Fruit fly (Drosophila melanogaster) whole organism, wandering third instar larva: Measurements from ENCODE around the gene CG18258.

ENCODE experiments used
- Abd-B ChIP-seq: fragments of >200 bp; optimal IDR thresholded peaks from 2 replicates; lab custom pipeline; 2017; ENCODE audit warnings: missing biosample characterization, missing genetic modification characterization
- CG32264 ChIP-seq: fragments of 200-800 bp; sonication (Bioruptor generic); optimal IDR thresholded peaks from 2 replicates; lab custom pipeline; 2016; ENCODE audit warnings: missing biosample characterization, missing genetic modification characterization
- CG9705 ChIP-seq: fragments of 200-800 bp; sonication (Bioruptor generic); optimal IDR thresholded peaks from 2 replicates; lab custom pipeline; 2018; ENCODE audit warnings: missing biosample characterization, mild to moderate bottlenecking, missing genetic modification characterization
- CrebA ChIP-seq: fragments of 200-800 bp; sonication (Bioruptor generic); optimal IDR thresholded peaks from 2 replicates; lab custom pipeline; 2016; ENCODE audit warnings: missing biosample characterization, mild to moderate bottlenecking, missing genetic modification characterization, borderline replicate concordance
- Dfd ChIP-seq: fragments of >200 bp; optimal IDR thresholded peaks from 2 replicates; lab custom pipeline; 2017; ENCODE audit warnings: missing biosample characterization, missing genetic modification characterization
- Dif ChIP-seq: fragments of 200-275, 200-300 bp; sonication (Bioruptor generic); optimal IDR thresholded peaks from 2 replicates; lab custom pipeline; 2018; ENCODE audit warnings: missing biosample characterization, missing genetic modification characterization; ENCODE audit not compliant: partially characterized antibody
- GATAd ChIP-seq: sonication (Bioruptor generic); optimal IDR thresholded peaks from 2 replicates; lab custom pipeline; 2016; ENCODE audit warnings: missing biosample characterization, missing genetic modification characterization
- HLH106 ChIP-seq: fragments of 200-800 bp; optimal IDR thresholded peaks from 3 replicates; lab custom pipeline; 2019; ENCODE audit warnings: missing biosample characterization, mild to moderate bottlenecking, missing genetic modification characterization, moderate library complexity
- Hnf4 ChIP-seq: fragments of 200-800 bp; sonication (Bioruptor generic); optimal IDR thresholded peaks from 2 replicates; lab custom pipeline; 2016; ENCODE audit warnings: missing biosample characterization, mild to moderate bottlenecking, missing genetic modification characterization
- Hr78 ChIP-seq: fragments of >200 bp; optimal IDR thresholded peaks from 2 replicates; lab custom pipeline; 2017; ENCODE audit warnings: missing biosample characterization, missing genetic modification characterization
- Hr83 ChIP-seq: fragments of 200-300 bp; sonication (Bioruptor generic); optimal IDR thresholded peaks from 2 replicates; lab custom pipeline; 2016; ENCODE audit warnings: missing biosample characterization, mild to moderate bottlenecking, missing genetic modification characterization, moderate library complexity; ENCODE audit not compliant: poor library complexity, severe bottlenecking
- Jra ChIP-seq: sonication (Bioruptor generic); optimal IDR thresholded peaks from 2 replicates; lab custom pipeline; 2016; ENCODE audit warnings: missing biosample characterization, missing genetic modification characterization
- Mio ChIP-seq: sonication (Bioruptor generic); optimal IDR thresholded peaks from 2 replicates; lab custom pipeline; 2016; ENCODE audit warnings: missing biosample characterization, missing genetic modification characterization
- Myc ChIP-seq: fragments of >200 bp; optimal IDR thresholded peaks from 2 replicates; lab custom pipeline; 2017
- N ChIP-seq: fragments of >200 bp; optimal IDR thresholded peaks from 2 replicates; lab custom pipeline; 2018; ENCODE audit warnings: missing biosample characterization, missing external identifiers, missing genetic modification characterization
- Rel ChIP-seq, 2 experiments: fragments of 200-800 bp; sonication (Bioruptor generic) in 1 of 2; optimal IDR thresholded peaks; 2 replicates in 1 of 2; 3 replicates in 1 of 2; lab custom pipeline; 2016 to 2019; ENCODE audit warnings: mild to moderate bottlenecking in 2 of 2, missing biosample characterization in 2 of 2, missing genetic modification characterization in 2 of 2, moderate library complexity in 1 of 2
- Sp1 ChIP-seq: fragments of 200-800 bp; sonication (Bioruptor generic); optimal IDR thresholded peaks from 3 replicates; lab custom pipeline; 2019; ENCODE audit warnings: missing biosample characterization, mild to moderate bottlenecking, missing genetic modification characterization, moderate library complexity
- Vsx2 ChIP-seq: fragments of 200-300, 225-300 bp; sonication (Bioruptor generic); optimal IDR thresholded peaks from 2 replicates; lab custom pipeline; 2018; ENCODE audit warnings: missing biosample characterization, missing genetic modification characterization; ENCODE audit not compliant: partially characterized antibody
- br ChIP-seq: fragments of 200-800 bp; sonication (Bioruptor generic); optimal IDR thresholded peaks from 2 replicates; lab custom pipeline; 2016; ENCODE audit warnings: missing biosample characterization, missing genetic modification characterization
- brk ChIP-seq: fragments of 200-800 bp; sonication (Bioruptor generic); optimal IDR thresholded peaks from 2 replicates; lab custom pipeline; 2016; ENCODE audit warnings: missing biosample characterization, mild to moderate bottlenecking, missing genetic modification characterization
- dl ChIP-seq, 2 experiments: fragments of 175-275, 200-275 bp in 1 of 2; fragments of 200-275 bp in 1 of 2; sonication (Bioruptor generic); optimal IDR thresholded peaks; lab custom pipeline; 2018; ENCODE audit warnings: mild to moderate bottlenecking in 2 of 2, missing biosample characterization in 2 of 2, missing genetic modification characterization in 2 of 2, moderate library complexity in 2 of 2; ENCODE audit not compliant: partially characterized antibody in 2 of 2, insufficient read depth in 1 of 2
- dmrt93B ChIP-seq: fragments of 200-800 bp; sonication (Bioruptor generic); optimal IDR thresholded peaks from 2 replicates; lab custom pipeline; 2018; ENCODE audit warnings: missing biosample characterization, mild to moderate bottlenecking, missing genetic modification characterization
- dsf ChIP-seq: sonication (Bioruptor generic); optimal IDR thresholded peaks from 2 replicates; lab custom pipeline; 2016; ENCODE audit warnings: missing biosample characterization, missing genetic modification characterization, borderline replicate concordance
- ey ChIP-seq: fragments of 200-800 bp; sonication (Bioruptor generic); optimal IDR thresholded peaks from 2 replicates; lab custom pipeline; 2016; ENCODE audit warnings: missing biosample characterization, missing genetic modification characterization
- foxo ChIP-seq, 2 experiments: fragments of 200-800 bp; sonication (Bioruptor generic); optimal IDR thresholded peaks; 2 replicates in 1 of 2; 3 replicates in 1 of 2; lab custom pipeline; 2016 to 2017; ENCODE audit warnings: missing biosample characterization in 2 of 2, missing genetic modification characterization in 2 of 2
- fru ChIP-seq: fragments of 200-800 bp; sonication (Bioruptor generic); optimal IDR thresholded peaks from 3 replicates; lab custom pipeline; 2016; ENCODE audit warnings: missing biosample characterization, mild to moderate bottlenecking, missing genetic modification characterization
- h ChIP-seq: fragments of 200-800 bp; sonication (Bioruptor generic); optimal IDR thresholded peaks from 3 replicates; lab custom pipeline; 2016; ENCODE audit warnings: missing biosample characterization, mild to moderate bottlenecking, missing genetic modification characterization
- jim ChIP-seq: fragments of 175-275, 200-325 bp; sonication (Bioruptor generic); optimal IDR thresholded peaks from 2 replicates; lab custom pipeline; 2016; ENCODE audit warnings: missing biosample characterization, mild to moderate bottlenecking, missing genetic modification characterization
- lola ChIP-seq: fragments of >200 bp; optimal IDR thresholded peaks from 2 replicates; lab custom pipeline; 2017; ENCODE audit warnings: missing biosample characterization, missing genetic modification characterization
- pan ChIP-seq: fragments of >200 bp; optimal IDR thresholded peaks from 2 replicates; lab custom pipeline; 2017
- psq ChIP-seq: fragments of 200-800 bp; sonication (Bioruptor generic); optimal IDR thresholded peaks from 3 replicates; lab custom pipeline; 2017; ENCODE audit warnings: missing biosample characterization, mild to moderate bottlenecking, missing genetic modification characterization, moderate library complexity
- rgr ChIP-seq: fragments of 200-800 bp; sonication (Bioruptor generic); optimal IDR thresholded peaks from 3 replicates; lab custom pipeline; 2016; ENCODE audit warnings: missing biosample characterization, mild to moderate bottlenecking, missing genetic modification characterization
- sage ChIP-seq: fragments of 200-800 bp; sonication (Bioruptor generic); optimal IDR thresholded peaks from 2 replicates; lab custom pipeline; 2016; ENCODE audit warnings: missing biosample characterization, mild to moderate bottlenecking, missing genetic modification characterization
- sv ChIP-seq: fragments of 200-800 bp; sonication (Bioruptor generic); optimal IDR thresholded peaks from 3 replicates; lab custom pipeline; 2016; ENCODE audit warnings: missing biosample characterization, missing genetic modification characterization
- tai ChIP-seq: sonication (Bioruptor generic); optimal IDR thresholded peaks from 2 replicates; lab custom pipeline; 2016; ENCODE audit warnings: missing biosample characterization, missing genetic modification characterization
- usp ChIP-seq: fragments of >200 bp; optimal IDR thresholded peaks from 2 replicates; lab custom pipeline; 2017; ENCODE audit warnings: missing biosample characterization, missing genetic modification characterization
- woc ChIP-seq: sonication (Bioruptor generic); optimal IDR thresholded peaks from 2 replicates; lab custom pipeline; 2016; ENCODE audit warnings: missing biosample characterization, mild to moderate bottlenecking, missing genetic modification characterization

The CG18258 gene

dm6 chrX:17230944-17231343 is 18.8 kb downstream of the CG18258 start, which contains the start of gene CG10597:
Gene CG10597, minus strand, starts transcription at chrX:17231044.
- TF ChIP-seq h = no peak
- no peak for TF ChIP-seq sage
- no peak for TF ChIP-seq sv
- no peak for TF ChIP-seq Vsx2 (GFP tag; lab: Kevin White, UChicago)
- TF ChIP-seq brk (GFP tag; lab: Kevin White, UChicago) = no peak
- no peak for TF ChIP-seq pan (lab: Kevin White, UChicago)
- no peak for TF ChIP-seq CG32264 (GFP tag; lab: Kevin White, UChicago)
- TF ChIP-seq psq = no peak
- no peak for TF ChIP-seq CG9705 (GFP tag; lab: Kevin White, UChicago)
- TF ChIP-seq jim = no peak
- no peak for TF ChIP-seq Rel (GFP tag; optimal IDR thresholded peaks at IDR 0.05; lab: Kevin White, UChicago)
- TF ChIP-seq Rel (tag; optimal IDR thresholded peaks at IDR 0.05; lab: Kevin White, UChicago) = no peak
- TF ChIP-seq Dfd = no peak
- TF ChIP-seq, all 38 proteins: peak for 0

dm6 chrX:17232642-17233041 is 20.5 kb downstream of the CG18258 start, which contains the start of gene f:
Gene f, plus strand, starts transcription at chrX:17232942.
- TF ChIP-seq Sp1 (no peak), dmrt93B (GFP tag; lab: Kevin White, UChicago) (no peak), pan (lab: Kevin White, UChicago) (no peak), woc (GFP tag; lab: Kevin White, UChicago) (no peak), br (GFP tag; lab: Kevin White, UChicago) (no peak), ey (no peak), usp (GFP tag; lab: Kevin White, UChicago) (no peak), jim (no peak), h (no peak), dl (GFP tag; optimal IDR thresholded peaks at IDR 0.05; lab: Kevin White, UChicago; ENCODE audit: insufficient read depth in 1 of 2, partially characterized antibody in 2 of 2) (no peak)

DNA sequence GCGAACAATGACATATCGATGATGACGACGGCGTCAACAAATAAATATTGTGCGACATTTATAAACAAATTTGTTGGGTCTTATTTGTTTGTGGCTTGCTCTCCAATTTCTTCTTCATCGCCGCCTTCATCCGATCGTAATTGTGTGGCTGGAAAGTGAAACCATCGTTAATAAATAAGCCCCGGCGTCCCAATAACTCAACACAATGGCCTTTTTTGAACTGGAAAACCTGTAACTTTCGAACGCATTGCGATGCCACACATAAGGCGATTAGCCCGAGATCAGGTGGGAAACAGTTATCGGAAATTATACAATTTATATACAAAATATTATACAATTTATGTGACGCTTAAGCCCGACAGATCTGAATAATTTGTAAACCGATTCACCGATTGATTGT is 24.4 kb downstream of the CG18258 start:
- TF ChIP-seq GATAd (GFP tag; lab: Kevin White, UChicago) = no peak
- no peak for TF ChIP-seq woc (GFP tag; lab: Kevin White, UChicago)
- TF ChIP-seq h = no peak
- no peak for TF ChIP-seq Myc (lab: Kevin White, UChicago)
- no peak for TF ChIP-seq Rel (GFP tag; optimal IDR thresholded peaks at IDR 0.05; lab: Kevin White, UChicago)
- TF ChIP-seq Rel (tag; optimal IDR thresholded peaks at IDR 0.05; lab: Kevin White, UChicago) = no peak
- TF ChIP-seq CrebA = no peak
- no peak for TF ChIP-seq Mio (GFP tag; lab: Kevin White, UChicago)
- no peak for TF ChIP-seq usp (GFP tag; lab: Kevin White, UChicago)
- no peak for TF ChIP-seq Hr83 (GFP tag; lab: Kevin White, UChicago)
- no peak for TF ChIP-seq ey
- no peak for TF ChIP-seq dsf (GFP tag; lab: Kevin White, UChicago)
- no peak for TF ChIP-seq CG9705 (GFP tag; lab: Kevin White, UChicago)
- no peak for TF ChIP-seq Abd-B (GFP tag; lab: Kevin White, UChicago)
- TF ChIP-seq sage = no peak
- no peak for TF ChIP-seq psq
- no peak for TF ChIP-seq jim
- TF ChIP-seq tai (GFP tag; lab: Kevin White, UChicago) = no peak
- TF ChIP-seq lola = no peak
- TF ChIP-seq Hnf4 (GFP tag; lab: Kevin White, UChicago) = no peak

DNA sequence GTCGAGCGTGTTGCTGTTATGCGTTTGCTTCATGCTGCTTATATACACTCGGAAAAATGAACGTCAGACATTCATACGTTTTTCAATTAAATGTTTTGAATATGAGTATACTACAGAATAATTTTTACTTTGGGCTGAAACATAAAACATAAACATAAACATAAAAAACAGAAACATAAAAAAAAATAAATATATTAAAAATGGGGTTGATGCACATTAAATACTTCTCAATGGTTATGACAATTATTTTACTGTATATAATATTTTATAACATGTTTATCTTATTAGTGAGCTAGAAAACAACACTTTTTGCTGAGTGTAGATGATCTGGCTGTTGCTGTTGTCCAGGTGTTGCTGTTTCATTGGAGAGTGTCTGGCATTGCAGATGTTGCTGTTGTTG is 25.3 kb downstream of the CG18258 start:
- TF ChIP-seq dl (GFP tag; optimal IDR thresholded peaks at IDR 0.05; lab: Kevin White, UChicago; ENCODE audit: insufficient read depth in 1 of 2, partially characterized antibody in 2 of 2) = no peak
- TF ChIP-seq br (GFP tag; lab: Kevin White, UChicago) = no peak
- TF ChIP-seq sage = no peak
- no peak for TF ChIP-seq Vsx2 (GFP tag; lab: Kevin White, UChicago)
- TF ChIP-seq pan (lab: Kevin White, UChicago) = no peak
- TF ChIP-seq usp (GFP tag; lab: Kevin White, UChicago) = no peak
- TF ChIP-seq Rel (GFP tag; optimal IDR thresholded peaks at IDR 0.05; lab: Kevin White, UChicago) = no peak
- TF ChIP-seq Rel (tag; optimal IDR thresholded peaks at IDR 0.05; lab: Kevin White, UChicago) = no peak
- no peak for TF ChIP-seq Hr78
- TF ChIP-seq Hnf4 (GFP tag; lab: Kevin White, UChicago) = no peak
- TF ChIP-seq Sp1 = no peak
- no peak for TF ChIP-seq N
- peak; percentile 21 for TF ChIP-seq ey
- peak; percentile 52 for TF ChIP-seq rgr (GFP tag; lab: Kevin White, UChicago)
- TF ChIP-seq CrebA = no peak
- TF ChIP-seq Mio (GFP tag; lab: Kevin White, UChicago) = no peak
- no peak for TF ChIP-seq jim
- TF ChIP-seq brk (GFP tag; lab: Kevin White, UChicago) = no peak
- TF ChIP-seq GATAd (GFP tag; lab: Kevin White, UChicago) = no peak
- no peak for TF ChIP-seq woc (GFP tag; lab: Kevin White, UChicago)
- no peak for TF ChIP-seq Jra (GFP tag; lab: Kevin White, UChicago)
- TF ChIP-seq sv = no peak
- peak; percentile 32 for TF ChIP-seq fru (GFP tag; lab: Kevin White, UChicago)
- TF ChIP-seq h = peak; percentile 49
- TF ChIP-seq HLH106 (tag; lab: Kevin White, UChicago) = peak; percentile 27
- no peak for TF ChIP-seq dsf (GFP tag; lab: Kevin White, UChicago)
- no peak for TF ChIP-seq Hr83 (GFP tag; lab: Kevin White, UChicago)
- TF ChIP-seq Dfd = no peak
- TF ChIP-seq foxo (GFP tag; optimal IDR thresholded peaks at IDR 0.05; lab: Kevin White, UChicago) = peak in 1 of 2 experiments; percentile 18
- no peak for TF ChIP-seq tai (GFP tag; lab: Kevin White, UChicago)
- TF ChIP-seq psq = peak; percentile 42
- TF ChIP-seq Abd-B (GFP tag; lab: Kevin White, UChicago) = no peak
- TF ChIP-seq lola = no peak
- TF ChIP-seq Dif (GFP tag; lab: Kevin White, UChicago) = no peak
- peak; percentile 2 for TF ChIP-seq dmrt93B (GFP tag; lab: Kevin White, UChicago)
- no peak for TF ChIP-seq Myc (lab: Kevin White, UChicago)
- TF ChIP-seq CG9705 (GFP tag; lab: Kevin White, UChicago) = no peak
- TF ChIP-seq CG32264 (GFP tag; lab: Kevin White, UChicago) = no peak
